Worm (Caenorhabditis elegans) whole organism, midembryonic: ENCODE measurements around the gene nspe-6.

Source experiments
- T22C8.4 ChIP-seq: fragments of 200-800 bp; sonication (Bioruptor generic); IDR thresholded peaks from 2 replicates; pipeline ENCODE4 v1.3.6; 2022; ENCODE audit warnings: missing genetic modification characterization, missing compliant biosample characterization
- cog-1 ChIP-seq: sonication (generic microtip); optimal IDR thresholded peaks from 2 replicates; lab custom pipeline; 2016; ENCODE audit warnings: missing genetic modification characterization, missing compliant biosample characterization
- flt-1 ChIP-seq: fragments of 200-800 bp; sonication (Bioruptor generic); IDR thresholded peaks from 2 replicates; pipeline ENCODE4 v1.3.6; 2022; ENCODE audit warnings: missing genetic modification characterization, missing compliant biosample characterization
- klf-2 ChIP-seq: fragments of 200-800 bp; sonication (Bioruptor generic); conservative IDR thresholded peaks from 2 replicates; pipeline ENCODE4 v1.3.6; 2022; ENCODE audit warnings: missing genetic modification reagents, missing genetic modification characterization, missing compliant biosample characterization
- med-1 ChIP-seq: sonication (generic microtip); optimal IDR thresholded peaks from 2 replicates; lab custom pipeline; 2017; ENCODE audit warnings: missing genetic modification characterization, mild to moderate bottlenecking, missing compliant biosample characterization, antibody characterized with exemption, missing genetic modification reagents; ENCODE audit not compliant: insufficient read depth
- ref-1 ChIP-seq: fragments of 200-800 bp; sonication (Bioruptor generic); conservative IDR thresholded peaks from 2 replicates; pipeline ENCODE4 v1.3.6; 2022; ENCODE audit warnings: missing genetic modification reagents, missing genetic modification characterization, missing compliant biosample characterization
- tab-1 ChIP-seq: fragments of 200-800 bp; sonication (Bioruptor generic); IDR thresholded peaks from 2 replicates; pipeline ENCODE4 v1.3.6; 2022; ENCODE audit warnings: missing genetic modification characterization, missing compliant biosample characterization
- ztf-23 ChIP-seq: fragments of 200-800 bp; sonication (Bioruptor generic); IDR thresholded peaks from 2 replicates; pipeline ENCODE4 v1.3.6; 2022; ENCODE audit warnings: missing genetic modification reagents, missing genetic modification characterization, missing compliant biosample characterization
- ztf-29 ChIP-seq: fragments of 200-800 bp; sonication (Bioruptor generic); IDR thresholded peaks from 2 replicates; pipeline ENCODE4 v1.3.6; 2022; ENCODE audit warnings: missing genetic modification reagents, missing genetic modification characterization, missing compliant biosample characterization

nspe-6 gene

ce11 chrII:12616081-12616480 is at the start of gene nspe-6:
Gene nspe-6 (minus strand): TSS chrII:12616181.
- TF ChIP-seq med-1 (GFP tag; lab: Kevin White, UChicago), result no peak
- no peak for TF ChIP-seq ztf-29 (GFP tag; lab: Robert Waterston, UW)
- TF ChIP-seq flt-1 (GFP tag; lab: Robert Waterston, UW), result no peak
- no peak for TF ChIP-seq tab-1
- TF ChIP-seq klf-2 (GFP tag; lab: Robert Waterston, UW), result no peak
- no peak for TF ChIP-seq ref-1 (GFP tag; lab: Robert Waterston, UW)
- no peak for TF ChIP-seq cog-1
- no peak for TF ChIP-seq ztf-23
- TF ChIP-seq T22C8.4 (GFP tag; lab: Robert Waterston, UW), result no peak

- no peak for TF ChIP-seq cog-1
- no peak for TF ChIP-seq ref-1 (GFP tag; lab: Robert Waterston, UW)
- TF ChIP-seq tab-1, result no peak
- no peak for TF ChIP-seq T22C8.4 (GFP tag; lab: Robert Waterston, UW)
- TF ChIP-seq ztf-23, result no peak
- no peak for TF ChIP-seq flt-1 (GFP tag; lab: Robert Waterston, UW)
- TF ChIP-seq ztf-29 (GFP tag; lab: Robert Waterston, UW), result no peak
- no peak for TF ChIP-seq med-1 (GFP tag; lab: Kevin White, UChicago)
- TF ChIP-seq klf-2 (GFP tag; lab: Robert Waterston, UW), result no peak
Measured at ce11 chrII:12665019-12665418, 49.0 kb upstream of the nspe-6 start.

DNA sequence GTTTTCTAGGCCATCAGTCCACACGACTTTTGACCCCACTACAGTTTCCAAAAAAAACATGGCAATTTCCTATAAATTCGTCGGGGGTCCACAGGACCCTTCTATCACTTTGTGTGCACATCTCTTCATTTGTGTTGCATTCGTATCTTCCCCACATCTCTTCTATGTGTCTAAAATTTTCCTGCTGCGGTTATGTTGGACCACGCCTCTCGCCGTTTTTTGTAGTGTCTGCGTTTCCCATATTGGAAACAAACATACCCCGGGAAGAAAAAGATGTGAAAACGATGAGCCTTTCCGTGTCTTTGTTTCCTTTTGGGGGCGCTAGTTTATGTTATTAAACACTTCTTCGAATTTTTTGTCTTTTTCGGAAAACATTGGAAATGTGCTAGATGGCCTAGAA is 45.9 kb upstream of the nspe-6 start:
- TF ChIP-seq med-1 (GFP tag; lab: Kevin White, UChicago) (no peak), cog-1 (no peak), ref-1 (GFP tag; lab: Robert Waterston, UW) (no peak), ztf-23 (no peak), T22C8.4 (GFP tag; lab: Robert Waterston, UW) (no peak), tab-1 (no peak), flt-1 (GFP tag; lab: Robert Waterston, UW) (no peak), klf-2 (GFP tag; lab: Robert Waterston, UW) (no peak), ztf-29 (GFP tag; lab: Robert Waterston, UW) (no peak)

- TF ChIP-seq med-1 (GFP tag; lab: Kevin White, UChicago), result no peak
- no peak for TF ChIP-seq ztf-29 (GFP tag; lab: Robert Waterston, UW)
- no peak for TF ChIP-seq cog-1
- no peak for TF ChIP-seq T22C8.4 (GFP tag; lab: Robert Waterston, UW)
- TF ChIP-seq tab-1, result no peak
- TF ChIP-seq klf-2 (GFP tag; lab: Robert Waterston, UW), result no peak
- no peak for TF ChIP-seq ztf-23
- TF ChIP-seq flt-1 (GFP tag; lab: Robert Waterston, UW), result no peak
- no peak for TF ChIP-seq ref-1 (GFP tag; lab: Robert Waterston, UW)
Measured at ce11 chrII:12659676-12660371, 43.8 kb upstream of the nspe-6 start.

DNA sequence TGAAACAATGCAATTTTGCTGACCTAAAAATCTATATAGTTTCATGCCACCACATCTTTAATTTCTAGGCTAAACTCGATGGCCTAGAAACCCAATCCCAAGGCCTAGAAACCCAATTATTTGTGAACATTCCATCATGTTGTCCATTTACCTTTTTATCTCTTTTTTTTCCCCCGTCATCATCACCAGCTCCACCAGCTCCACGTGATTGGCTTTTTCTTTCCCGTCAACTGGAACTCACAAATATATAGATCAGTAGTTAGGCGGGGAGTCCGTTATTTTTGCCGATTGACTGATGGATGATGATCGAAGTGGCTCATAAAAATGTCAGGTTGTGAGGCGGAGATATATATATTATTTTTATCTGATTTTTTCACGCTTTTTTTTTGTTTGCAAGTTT is 42.4 kb upstream of the nspe-6 start:
- TF ChIP-seq klf-2 (GFP tag; lab: Robert Waterston, UW) (no peak), flt-1 (GFP tag; lab: Robert Waterston, UW) (no peak), tab-1 (no peak), ref-1 (GFP tag; lab: Robert Waterston, UW) (no peak), T22C8.4 (GFP tag; lab: Robert Waterston, UW) (no peak), ztf-29 (GFP tag; lab: Robert Waterston, UW) (no peak), ztf-23 (no peak), cog-1 (no peak), med-1 (GFP tag; lab: Kevin White, UChicago) (no peak)

DNA sequence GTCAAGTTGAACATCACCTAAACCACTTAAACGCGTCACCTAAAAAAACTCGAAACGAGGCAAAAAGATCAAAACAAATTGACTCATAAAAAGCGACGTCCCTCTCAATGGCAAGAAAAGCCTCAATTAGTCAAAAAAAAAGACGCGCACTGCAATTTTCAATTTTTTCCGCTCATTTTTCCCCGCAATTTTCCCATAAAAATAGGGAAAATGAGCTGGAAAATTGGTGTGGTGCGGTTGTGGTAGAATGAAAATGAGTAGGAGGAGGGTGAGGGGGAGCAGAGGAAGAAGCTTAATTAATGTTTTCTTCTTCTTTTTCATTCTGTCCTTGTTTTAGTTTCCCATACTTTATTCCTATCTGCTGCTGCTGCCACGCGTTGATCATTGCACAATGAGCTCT is 41.6 kb upstream of the nspe-6 start:
- no peak for TF ChIP-seq ztf-23
- TF ChIP-seq med-1 (GFP tag; lab: Kevin White, UChicago), result no peak
- no peak for TF ChIP-seq flt-1 (GFP tag; lab: Robert Waterston, UW)
- no peak for TF ChIP-seq tab-1
- no peak for TF ChIP-seq cog-1
- TF ChIP-seq ref-1 (GFP tag; lab: Robert Waterston, UW), result no peak
- TF ChIP-seq ztf-29 (GFP tag; lab: Robert Waterston, UW), result no peak
- no peak for TF ChIP-seq T22C8.4 (GFP tag; lab: Robert Waterston, UW)
- TF ChIP-seq klf-2 (GFP tag; lab: Robert Waterston, UW), result no peak

DNA sequence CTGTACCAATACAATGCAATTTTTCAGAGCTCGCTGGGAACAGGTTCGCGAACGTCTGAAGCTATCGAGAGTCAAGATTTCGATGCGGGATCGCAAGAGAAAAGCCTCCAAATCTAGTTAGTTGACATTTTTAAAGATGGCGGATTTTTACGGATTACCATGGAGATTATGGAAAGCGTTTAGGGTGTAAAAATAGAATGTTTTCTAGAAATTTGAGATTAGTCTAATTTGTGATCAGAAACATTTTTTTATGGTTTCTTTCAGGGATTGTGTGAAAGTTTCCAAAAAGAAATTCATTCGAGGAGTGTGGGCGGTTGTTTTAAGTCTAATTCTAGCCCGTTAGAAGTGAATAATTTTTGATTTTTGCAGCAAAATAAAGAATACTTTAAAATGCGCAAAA is 39.8 kb upstream of the nspe-6 start:
- no peak for TF ChIP-seq ztf-29 (GFP tag; lab: Robert Waterston, UW)
- TF ChIP-seq flt-1 (GFP tag; lab: Robert Waterston, UW), result no peak
- TF ChIP-seq klf-2 (GFP tag; lab: Robert Waterston, UW), result no peak
- TF ChIP-seq ref-1 (GFP tag; lab: Robert Waterston, UW), result no peak

DNA sequence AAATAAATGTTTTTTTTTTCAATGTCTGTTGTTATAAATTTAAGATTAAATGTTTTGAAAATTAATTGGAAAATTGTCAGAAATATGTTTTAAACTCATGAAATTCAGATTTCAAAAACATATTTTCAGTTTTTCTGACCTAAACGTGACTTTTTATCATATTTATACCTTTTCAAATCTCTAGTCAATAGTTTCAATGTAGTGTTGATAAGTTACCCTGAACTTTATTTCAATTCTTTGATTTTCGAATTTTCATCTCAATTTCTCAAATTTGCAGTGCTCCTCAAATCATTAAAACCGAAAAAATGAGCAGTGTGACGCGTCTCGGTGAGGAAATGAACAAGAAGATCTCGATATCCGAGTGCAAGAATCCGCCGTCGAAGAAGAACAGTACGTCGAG is 38.5 kb upstream of the nspe-6 start, which contains the start of gene rgs-4:
Gene rgs-4, plus strand, starts transcription at position 301 of the 400 bp plus-strand sequence.
- TF ChIP-seq cog-1, result no peak
- no peak for TF ChIP-seq T22C8.4 (GFP tag; lab: Robert Waterston, UW)
- TF ChIP-seq ztf-29 (GFP tag; lab: Robert Waterston, UW), result no peak
- no peak for TF ChIP-seq ztf-23
- TF ChIP-seq klf-2 (GFP tag; lab: Robert Waterston, UW), result no peak
- no peak for TF ChIP-seq flt-1 (GFP tag; lab: Robert Waterston, UW)
- no peak for TF ChIP-seq med-1 (GFP tag; lab: Kevin White, UChicago)

- TF ChIP-seq klf-2 (GFP tag; lab: Robert Waterston, UW) (0 out of 2 replicates have a peak, but pooled peaks have one; percentile 35), tab-1 (peak; percentile 57; the same call in 1 of the 2 replicates)
Measured at ce11 chrII:12651208-12651607, 35.2 kb upstream of the nspe-6 start.

ce11 chrII:12640370-12640769 is 24.4 kb upstream of the nspe-6 start, which contains the start of gene nhr-235:
Gene nhr-235 (plus strand): TSS chrII:12640670.
- TF ChIP-seq tab-1, result no peak
- no peak for TF ChIP-seq cog-1
- TF ChIP-seq med-1 (GFP tag; lab: Kevin White, UChicago), result no peak
- TF ChIP-seq ztf-23, result no peak
- no peak for TF ChIP-seq flt-1 (GFP tag; lab: Robert Waterston, UW)
